Worm (Caenorhabditis elegans): Measurements from ENCODE around the gene F45E1.5.

The F45E1.5 gene

DNA sequence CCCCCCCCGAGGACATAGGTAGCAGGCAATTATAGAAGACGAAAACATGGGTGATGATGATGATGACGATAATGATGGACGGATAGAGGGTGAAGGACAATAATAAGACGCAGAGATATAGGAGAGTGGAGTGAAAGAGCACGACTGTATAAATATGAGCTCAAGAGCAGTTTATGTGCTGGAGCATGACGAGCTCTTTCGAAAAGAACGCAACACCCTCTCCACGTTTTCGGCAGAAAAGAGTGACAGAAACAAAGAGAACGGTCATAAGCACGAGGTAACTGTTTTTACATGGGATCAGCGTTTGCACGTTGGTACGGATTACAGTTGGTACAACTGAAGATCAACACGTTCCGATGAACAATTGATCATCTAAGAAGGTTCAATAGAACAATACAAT is 22.4 kb downstream of the F45E1.5 start:
- no peak for TF ChIP-seq W03F9.2 (tag; optimal IDR thresholded peaks at IDR 0.05)
- TF ChIP-seq him-1 (tag; optimal IDR thresholded peaks at IDR 0.05): no peak
- TF ChIP-seq dao-5 (tag; optimal IDR thresholded peaks at IDR 0.05): no peak

- TF ChIP-seq him-1 (tag; optimal IDR thresholded peaks at IDR 0.05) (no peak), dao-5 (tag; optimal IDR thresholded peaks at IDR 0.05) (no peak), W03F9.2 (tag; optimal IDR thresholded peaks at IDR 0.05) (no peak)
These were observed 27.2 kb downstream of the F45E1.5 start, which contains the start of the genes F45E1.1 and F45E1.2 for ce11 chrX:8003663-8004062. TSS of gene F45E1.1 (plus strand) at chrX:8003682. TSS of gene F45E1.2 (plus strand) at chrX:8003733.

DNA sequence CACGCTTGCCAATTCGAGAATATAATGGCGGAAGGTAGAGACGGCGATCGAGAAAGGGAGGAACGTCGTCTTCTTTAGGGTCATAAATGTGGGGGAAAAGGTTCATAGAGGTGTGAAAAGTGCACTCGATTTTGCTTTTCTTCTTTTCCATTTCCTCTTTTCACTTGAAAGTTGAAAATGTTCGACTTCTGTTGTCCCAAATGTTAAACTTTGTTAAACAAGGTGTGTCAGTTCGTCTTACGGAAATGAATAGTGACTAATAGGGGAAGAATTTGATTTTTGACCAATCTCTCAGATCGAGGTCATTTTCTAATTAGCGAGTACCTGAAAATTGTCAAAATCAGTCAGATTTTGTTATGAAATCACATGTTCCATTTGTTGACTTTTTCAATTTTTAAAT is 28.3 kb downstream of the F45E1.5 start:
- no peak for TF ChIP-seq dao-5 (tag; optimal IDR thresholded peaks at IDR 0.05)
- TF ChIP-seq W03F9.2 (tag; optimal IDR thresholded peaks at IDR 0.05): no peak
- no peak for TF ChIP-seq him-1 (tag; optimal IDR thresholded peaks at IDR 0.05)

DNA sequence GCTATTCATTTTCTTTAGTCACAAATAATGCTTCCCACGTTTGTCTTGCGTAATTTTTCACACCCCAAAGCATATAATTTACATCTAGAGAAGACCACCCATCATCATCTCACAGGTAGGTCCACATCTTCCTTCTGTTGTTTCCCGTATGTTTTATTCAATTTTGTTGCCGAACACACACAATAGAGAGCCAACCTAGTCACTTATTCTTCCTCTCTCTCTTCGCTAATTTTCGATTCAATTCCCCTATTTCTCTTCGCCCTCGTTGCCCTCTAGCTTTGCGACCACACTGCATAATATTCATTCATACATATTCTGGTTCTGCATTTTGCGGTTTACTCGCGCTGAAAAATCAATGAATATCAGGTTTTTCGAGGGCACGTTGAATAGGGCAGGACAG is 29.5 kb downstream of the F45E1.5 start:
- no peak for TF ChIP-seq W03F9.2 (tag; optimal IDR thresholded peaks at IDR 0.05)
- TF ChIP-seq dao-5 (tag; optimal IDR thresholded peaks at IDR 0.05): no peak
- TF ChIP-seq him-1 (tag; optimal IDR thresholded peaks at IDR 0.05): no peak

- no peak for TF ChIP-seq W03F9.2 (tag; optimal IDR thresholded peaks at IDR 0.05)
- no peak for TF ChIP-seq dao-5 (tag; optimal IDR thresholded peaks at IDR 0.05)
- no peak for TF ChIP-seq him-1 (tag; optimal IDR thresholded peaks at IDR 0.05)
These were observed 34.2 kb downstream of the F45E1.5 start for ce11 chrX:8010652-8011051.

ce11 chrX:8014407-8015003 is 38.0 kb downstream of the F45E1.5 start, which contains the start of gene unk-1:
TSS of gene unk-1 (plus strand) at chrX:8014983.
- TF ChIP-seq W03F9.2 (tag; optimal IDR thresholded peaks at IDR 0.05) (no peak), dao-5 (tag; optimal IDR thresholded peaks at IDR 0.05) (no peak), him-1 (tag; optimal IDR thresholded peaks at IDR 0.05) (no peak)

DNA sequence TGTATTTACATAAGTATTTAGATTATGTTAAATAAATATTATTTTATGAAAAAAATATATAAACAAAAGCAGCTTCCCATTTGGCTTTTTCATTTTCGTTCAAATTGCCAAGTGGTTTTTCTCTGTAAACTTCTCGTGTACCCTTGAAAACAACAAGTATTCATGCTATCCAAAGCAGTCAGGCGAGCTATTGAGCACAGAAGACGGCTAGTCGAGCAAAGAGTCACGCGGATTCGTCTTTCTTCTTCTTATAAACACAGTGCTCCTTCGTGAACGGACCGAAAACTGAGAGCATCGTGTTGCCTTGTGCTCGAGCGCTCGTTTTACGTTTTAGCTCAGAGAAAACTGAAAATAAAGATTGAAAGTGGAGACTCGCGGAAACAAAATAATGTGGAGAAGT is 39.4 kb downstream of the F45E1.5 start:
- TF ChIP-seq dao-5 (tag; optimal IDR thresholded peaks at IDR 0.05) (no peak), him-1 (tag; optimal IDR thresholded peaks at IDR 0.05) (peak; percentile 0)

DNA sequence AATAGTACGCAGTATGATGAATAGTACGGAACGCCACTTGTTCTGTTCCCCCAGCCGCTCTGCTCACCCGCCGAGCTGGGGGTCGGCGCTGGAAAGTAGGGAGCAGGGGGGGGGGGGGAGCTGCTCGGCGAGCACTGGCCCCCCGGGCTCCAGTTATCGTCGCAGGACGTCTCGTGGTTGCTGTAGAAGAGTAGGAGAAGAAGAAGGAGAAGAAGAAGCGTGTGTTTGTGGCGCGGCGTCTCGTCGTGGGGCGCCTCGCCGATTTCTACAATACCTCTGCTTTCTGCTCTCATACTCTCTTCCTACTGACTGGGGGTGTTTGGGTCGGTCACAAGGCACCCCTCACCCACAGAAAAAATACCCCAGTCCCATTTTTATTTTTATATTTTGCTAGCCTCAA is 40.8 kb downstream of the F45E1.5 start:
- TF ChIP-seq dao-5 (tag; optimal IDR thresholded peaks at IDR 0.05) (no peak), W03F9.2 (tag; optimal IDR thresholded peaks at IDR 0.05) (no peak), him-1 (tag; optimal IDR thresholded peaks at IDR 0.05) (peak; percentile 58)

DNA sequence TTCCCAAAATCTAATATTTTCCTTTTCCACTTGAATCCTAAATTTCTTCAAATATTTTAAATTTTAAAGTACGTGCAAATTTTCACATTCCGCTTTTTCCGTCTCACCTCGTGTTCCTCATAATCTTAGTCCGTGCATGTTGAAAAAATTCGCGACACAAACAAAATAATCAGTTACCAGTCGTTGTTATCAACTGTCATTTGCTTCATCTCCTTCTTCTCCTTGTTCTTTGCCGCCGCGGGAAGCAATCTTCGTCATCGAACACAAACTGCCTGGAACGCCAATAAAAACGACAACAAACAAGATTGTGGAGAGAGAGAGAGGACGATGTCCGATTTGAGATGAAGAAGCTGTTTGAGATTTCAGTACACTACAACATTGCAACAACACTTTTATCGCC is 41.3 kb downstream of the F45E1.5 start, which contains the start of gene C34D10.5:
TSS of gene C34D10.5 (plus strand) at position 269 of the 400 bp plus-strand sequence.
- TF ChIP-seq him-1 (tag; optimal IDR thresholded peaks at IDR 0.05): no peak
- TF ChIP-seq W03F9.2 (tag; optimal IDR thresholded peaks at IDR 0.05): no peak
- no peak for TF ChIP-seq dao-5 (tag; optimal IDR thresholded peaks at IDR 0.05)

ce11 chrX:8018441-8018840 is 41.9 kb downstream of the F45E1.5 start:
- TF ChIP-seq dao-5 (tag; optimal IDR thresholded peaks at IDR 0.05) (peak; percentile 2), W03F9.2 (tag; optimal IDR thresholded peaks at IDR 0.05) (no peak)

DNA sequence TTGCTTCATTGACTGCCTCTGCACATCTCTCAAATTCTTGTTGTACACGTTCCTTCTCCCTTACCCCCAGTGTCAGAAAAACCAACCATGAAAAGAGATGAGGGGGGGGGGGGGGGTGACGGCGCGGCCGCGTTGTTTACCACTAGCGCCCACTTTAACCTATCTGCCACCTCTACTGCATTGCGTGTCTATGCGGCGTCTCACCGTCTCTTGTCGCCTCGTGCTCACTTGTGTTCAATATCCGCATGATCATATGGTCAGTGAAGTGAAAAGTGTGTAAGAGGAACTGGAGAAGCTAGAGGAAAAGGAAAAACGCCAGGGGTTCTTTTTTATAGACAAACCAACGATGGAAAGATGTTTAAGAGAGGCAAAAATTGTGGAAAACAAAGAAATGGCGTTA is 43.2 kb downstream of the F45E1.5 start:
- TF ChIP-seq W03F9.2 (tag; optimal IDR thresholded peaks at IDR 0.05) (peak; percentile 2), dao-5 (tag; optimal IDR thresholded peaks at IDR 0.05) (peak; percentile 16), him-1 (tag; optimal IDR thresholded peaks at IDR 0.05) (peak; percentile 86)

DNA sequence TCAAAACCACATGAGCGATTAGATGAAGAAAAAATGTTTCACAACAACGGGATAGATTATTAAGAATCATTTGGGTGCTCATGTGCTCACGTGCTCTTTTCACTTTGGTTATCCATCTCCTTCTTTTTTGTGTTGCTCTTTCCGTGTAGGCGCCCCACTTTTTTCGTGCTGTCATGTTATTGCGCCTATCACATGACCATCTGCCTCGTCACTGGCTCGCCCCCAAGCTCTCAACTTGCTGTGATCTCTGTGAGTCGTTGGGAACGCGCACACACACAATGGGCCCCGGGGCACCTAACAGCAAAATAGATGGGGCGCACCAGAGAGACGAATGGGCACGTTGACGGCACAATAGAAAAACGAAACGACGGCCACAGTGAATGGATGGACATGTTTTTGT is 45.1 kb downstream of the F45E1.5 start:
- no peak for TF ChIP-seq dao-5 (tag; optimal IDR thresholded peaks at IDR 0.05)
- peak; percentile 89 for TF ChIP-seq him-1 (tag; optimal IDR thresholded peaks at IDR 0.05)

ce11 chrX:8022728-8023127 is 46.2 kb downstream of the F45E1.5 start:
- TF ChIP-seq him-1 (tag; optimal IDR thresholded peaks at IDR 0.05): no peak
- TF ChIP-seq W03F9.2 (tag; optimal IDR thresholded peaks at IDR 0.05): no peak
- no peak for TF ChIP-seq dao-5 (tag; optimal IDR thresholded peaks at IDR 0.05)

DNA sequence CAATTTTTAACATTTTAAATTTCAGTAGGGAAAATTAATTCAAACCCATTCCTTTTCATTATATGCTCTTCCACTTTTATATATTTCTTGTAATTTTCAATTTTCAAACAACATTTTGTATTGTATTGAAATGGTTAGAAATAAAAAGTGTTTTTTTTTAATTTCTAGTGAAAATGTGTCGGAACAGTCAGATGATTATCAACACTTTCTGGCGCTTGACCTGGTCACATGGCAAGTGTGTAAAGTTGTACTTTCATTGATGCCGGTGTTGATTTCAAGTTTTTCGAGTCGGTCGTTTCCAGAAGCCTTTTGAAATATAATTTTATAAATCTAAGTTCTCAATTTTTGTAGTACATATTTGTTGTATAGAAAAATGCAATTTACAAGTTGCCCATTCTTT is 50.2 kb downstream of the F45E1.5 start:
- TF ChIP-seq him-1 (tag; optimal IDR thresholded peaks at IDR 0.05) (no peak), W03F9.2 (tag; optimal IDR thresholded peaks at IDR 0.05) (no peak), dao-5 (tag; optimal IDR thresholded peaks at IDR 0.05) (no peak)

DNA sequence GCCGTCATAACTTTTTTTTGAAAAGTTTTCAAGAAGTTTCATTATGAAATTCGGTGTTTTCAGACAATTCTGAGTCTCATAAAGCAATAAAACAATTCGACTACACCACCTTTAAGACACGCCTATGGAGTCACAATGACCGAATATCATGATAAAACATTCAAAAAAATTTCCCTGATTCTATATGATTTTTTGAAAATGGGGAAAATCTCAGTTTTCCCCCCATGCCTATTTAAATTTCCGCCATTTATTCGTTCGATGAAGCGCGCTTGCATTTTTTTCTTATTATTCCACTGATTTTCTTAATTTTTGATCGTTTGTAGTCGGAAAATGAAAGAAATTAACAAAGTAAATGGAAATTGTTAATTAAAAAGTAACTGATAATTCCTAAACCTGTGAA is 51.0 kb downstream of the F45E1.5 start:
- no peak for TF ChIP-seq W03F9.2 (tag; optimal IDR thresholded peaks at IDR 0.05)
- TF ChIP-seq him-1 (tag; optimal IDR thresholded peaks at IDR 0.05): no peak
- TF ChIP-seq dao-5 (tag; optimal IDR thresholded peaks at IDR 0.05): no peak

Measured in whole organism, L4/young adult.